Worm (Caenorhabditis elegans) whole organism, late embryonic: ENCODE results near the gene sru-45.

Experiments
- C38D4.7 ChIP-seq: fragments of 200-800 bp; sonication (Bioruptor generic); optimal IDR thresholded peaks from 2 replicates; lab custom pipeline; 2018; ENCODE audit warnings: mild to moderate bottlenecking, missing genetic modification characterization, moderate library complexity, missing compliant biosample characterization
- F13H6.1 ChIP-seq: sonication (generic microtip); optimal IDR thresholded peaks from 2 replicates; lab custom pipeline; 2016; ENCODE audit warnings: missing genetic modification characterization, missing compliant biosample characterization
- ama-1 ChIP-seq: fragments of 150-350 bp; optimal IDR thresholded peaks from 2 replicates; lab custom pipeline; 2014
- ceh-2 ChIP-seq: sonication (generic microtip); optimal IDR thresholded peaks from 2 replicates; lab custom pipeline; 2016; ENCODE audit warnings: missing genotype, missing genetic modification characterization, missing compliant biosample characterization
- ceh-22 ChIP-seq: sonication (generic microtip); optimal IDR thresholded peaks from 2 replicates; lab custom pipeline; 2017; ENCODE audit warnings: missing biosample characterization, missing genetic modification characterization
- ceh-48 ChIP-seq: sonication (generic microtip); optimal IDR thresholded peaks from 2 replicates; lab custom pipeline; 2016; ENCODE audit warnings: missing genetic modification characterization, inconsistent platforms, missing compliant biosample characterization
- ceh-6 ChIP-seq: fragments of 200-800 bp; sonication (Bioruptor generic); optimal IDR thresholded peaks from 2 replicates; lab custom pipeline; 2018; ENCODE audit warnings: mild to moderate bottlenecking, missing genetic modification characterization, missing compliant biosample characterization
- che-1 ChIP-seq: sonication (generic microtip); optimal IDR thresholded peaks from 2 replicates; lab custom pipeline; 2016; ENCODE audit warnings: mild to moderate bottlenecking, missing genetic modification characterization, missing compliant biosample characterization
- dve-1 ChIP-seq: sonication (generic microtip); optimal IDR thresholded peaks from 2 replicates; lab custom pipeline; 2017; ENCODE audit warnings: antibody characterized with exemption, mild to moderate bottlenecking, missing genetic modification characterization, missing compliant biosample characterization
- elt-2 ChIP-seq: sonication (generic microtip); optimal IDR thresholded peaks from 2 replicates; lab custom pipeline; 2016; ENCODE audit warnings: missing genetic modification reagents, missing genetic modification characterization, missing compliant biosample characterization
- eyg-1 ChIP-seq: sonication (generic microtip); optimal IDR thresholded peaks from 2 replicates; lab custom pipeline; 2016; ENCODE audit warnings: missing genotype, missing genetic modification characterization, missing compliant biosample characterization
- fkh-10 ChIP-seq: fragments of 150-350 bp; optimal IDR thresholded peaks from 2 replicates; lab custom pipeline; 2014; ENCODE audit warnings: missing biosample characterization, missing genetic modification reagents, missing genetic modification characterization
- fkh-6 ChIP-seq: sonication (generic microtip); optimal IDR thresholded peaks from 2 replicates; lab custom pipeline; 2016; ENCODE audit warnings: missing genetic modification characterization, missing compliant biosample characterization
- gmeb-2 ChIP-seq: sonication (generic microtip); optimal IDR thresholded peaks from 2 replicates; lab custom pipeline; 2016; ENCODE audit warnings: missing genetic modification characterization, inconsistent platforms, missing compliant biosample characterization
- hlh-15 ChIP-seq: sonication (generic microtip); optimal IDR thresholded peaks from 2 replicates; lab custom pipeline; 2016; ENCODE audit warnings: missing genetic modification characterization, missing compliant biosample characterization
- hlh-30 ChIP-seq: sonication (generic microtip); optimal IDR thresholded peaks from 2 replicates; lab custom pipeline; 2017; ENCODE audit warnings: antibody characterized with exemption, missing genetic modification characterization, missing compliant biosample characterization; ENCODE audit not compliant: insufficient read depth
- lin-11 ChIP-seq: fragments of 200-800 bp; sonication (Bioruptor generic); optimal IDR thresholded peaks from 2 replicates; lab custom pipeline; 2018; ENCODE audit warnings: mild to moderate bottlenecking, missing genetic modification characterization, missing compliant biosample characterization
- madf-2 ChIP-seq: sonication (generic microtip); optimal IDR thresholded peaks from 2 replicates; lab custom pipeline; 2017; ENCODE audit warnings: missing genetic modification characterization, missing compliant biosample characterization
- mec-3 ChIP-seq: sonication (generic microtip); optimal IDR thresholded peaks from 2 replicates; lab custom pipeline; 2016; ENCODE audit warnings: borderline replicate concordance, missing genetic modification characterization, missing compliant biosample characterization
- nhr-232 ChIP-seq: sonication (generic microtip); optimal IDR thresholded peaks from 2 replicates; lab custom pipeline; 2016; ENCODE audit warnings: missing genetic modification characterization, missing compliant biosample characterization
- odd-2 ChIP-seq: sonication (generic microtip); optimal IDR thresholded peaks from 2 replicates; lab custom pipeline; 2017; ENCODE audit warnings: antibody characterized with exemption, mild to moderate bottlenecking, missing genetic modification characterization, missing compliant biosample characterization
- pax-1 ChIP-seq: fragments of 150-350 bp; optimal IDR thresholded peaks from 2 replicates; lab custom pipeline; 2014; ENCODE audit warnings: missing biosample characterization, missing genetic modification characterization
- pha-2 ChIP-seq: sonication (generic microtip); optimal IDR thresholded peaks from 2 replicates; lab custom pipeline; 2017; ENCODE audit warnings: mild to moderate bottlenecking, missing genetic modification characterization, missing compliant biosample characterization
- sdc-2 ChIP-seq: sonication (generic microtip); optimal IDR thresholded peaks from 2 replicates; lab custom pipeline; 2016; ENCODE audit warnings: missing genotype, missing genetic modification characterization, missing compliant biosample characterization
- sox-2 ChIP-seq: fragments of 200-800 bp; sonication (Bioruptor generic); IDR thresholded peaks from 2 replicates; pipeline ENCODE4 v1.3.6; 2022; ENCODE audit warnings: missing genetic modification reagents, missing genetic modification characterization, missing compliant biosample characterization
- syd-9 ChIP-seq: sonication (generic microtip); optimal IDR thresholded peaks from 2 replicates; lab custom pipeline; 2016; ENCODE audit warnings: mild to moderate bottlenecking, missing genetic modification characterization, moderate library complexity, missing compliant biosample characterization
- tbx-2 ChIP-seq: sonication (generic microtip); optimal IDR thresholded peaks from 2 replicates; lab custom pipeline; 2016; ENCODE audit warnings: missing genetic modification characterization, missing compliant biosample characterization
- unc-55 ChIP-seq: sonication (generic microtip); optimal IDR thresholded peaks from 2 replicates; lab custom pipeline; 2017; ENCODE audit warnings: missing biosample characterization, missing genetic modification reagents, missing genetic modification characterization
- unc-86 ChIP-seq: sonication (generic microtip); optimal IDR thresholded peaks from 2 replicates; lab custom pipeline; 2016; ENCODE audit warnings: missing genetic modification characterization, missing compliant biosample characterization

The sru-45 gene

ce11 chrV:16606313-16606712 lies 40.6 kb downstream of the sru-45 start, which contains the start of gene Y32B12C.1:
TSS of gene Y32B12C.1 (plus strand) at chrV:16606613.
- no peak for TF ChIP-seq tbx-2 (tag; lab: Kevin White, UChicago)
- no peak for TF ChIP-seq ceh-2
- TF ChIP-seq sox-2: no peak
- TF ChIP-seq, all 69 proteins: peak for 0

- TF ChIP-seq ceh-48 (tag; lab: Kevin White, UChicago) (no peak), ama-1 (lab: Kevin White, UChicago) (no peak), eyg-1 (tag; lab: Kevin White, UChicago) (no peak), mec-3 (tag; lab: Kevin White, UChicago) (no peak), unc-55 (GFP tag; lab: Kevin White, UChicago) (no peak), lin-11 (tag; lab: Kevin White, UChicago) (no peak), ceh-2 (no peak)
These were observed 42.7 kb downstream of the sru-45 start for ce11 chrV:16608478-16608877.

- TF ChIP-seq fkh-6 (tag; lab: Kevin White, UChicago): no peak
- TF ChIP-seq ceh-6 (GFP tag; lab: Kevin White, UChicago): no peak
- no peak for TF ChIP-seq F13H6.1 (tag; lab: Kevin White, UChicago)
- no peak for TF ChIP-seq C38D4.7 (GFP tag; lab: Kevin White, UChicago)
- TF ChIP-seq syd-9 (tag; lab: Kevin White, UChicago): no peak
- no peak for TF ChIP-seq che-1
- TF ChIP-seq pha-2 (tag; lab: Kevin White, UChicago): no peak
- TF ChIP-seq ceh-22 (tag; lab: Kevin White, UChicago): no peak
- TF ChIP-seq dve-1 (tag; lab: Kevin White, UChicago): no peak
- no peak for TF ChIP-seq nhr-232 (tag; lab: Kevin White, UChicago)
- no peak for TF ChIP-seq lin-11 (tag; lab: Kevin White, UChicago)
- TF ChIP-seq odd-2 (tag; lab: Kevin White, UChicago): no peak
- no peak for TF ChIP-seq fkh-10 (GFP tag; lab: Kevin White, UChicago)
- no peak for TF ChIP-seq gmeb-2 (tag; lab: Kevin White, UChicago)
- no peak for TF ChIP-seq unc-86 (tag; lab: Kevin White, UChicago)
- TF ChIP-seq hlh-30 (tag; lab: Kevin White, UChicago): no peak
- TF ChIP-seq, all 69 proteins: peak for 0
These were observed 44.4 kb downstream of the sru-45 start for ce11 chrV:16610094-16610493.

ce11 chrV:16610791-16611385 lies 45.1 kb downstream of the sru-45 start, which contains the start of gene srw-54:
TSS of gene srw-54 (plus strand) at chrV:16611335.
- TF ChIP-seq pax-1 (tag; lab: Kevin White, UChicago): no peak
- no peak for TF ChIP-seq hlh-15 (tag; lab: Kevin White, UChicago)
- TF ChIP-seq madf-2 (tag; lab: Kevin White, UChicago): no peak
- TF ChIP-seq elt-2: no peak
- no peak for TF ChIP-seq sdc-2 (tag; lab: Kevin White, UChicago)
